Fruit fly (Drosophila melanogaster): ENCODE measurements around the gene CG17197.

CG17197 gene

dm6 chr3R:25762005-25762764, 13.0 kb downstream of the CG17197 start:
- no peak for TF ChIP-seq Dif (GFP tag; optimal IDR thresholded peaks at IDR 0.05; ENCODE audit: partially characterized antibody)

dm6 chr3R:25760190-25760589, 15.0 kb downstream of the CG17197 start:
- TF ChIP-seq foxo (GFP tag; optimal IDR thresholded peaks at IDR 0.05) (no peak), Vsx2 (GFP tag; optimal IDR thresholded peaks at IDR 0.05; ENCODE audit: partially characterized antibody) (peak; percentile 15), usp (GFP tag; optimal IDR thresholded peaks at IDR 0.05) (no peak), Myc (optimal IDR thresholded peaks at IDR 0.05) (no peak), Dif (GFP tag; optimal IDR thresholded peaks at IDR 0.05; ENCODE audit: partially characterized antibody) (peak; percentile 40), OdsH (GFP tag; optimal IDR thresholded peaks at IDR 0.05) (no peak), CrebA (GFP tag; optimal IDR thresholded peaks at IDR 0.05; ENCODE audit: borderline replicate concordance) (peak; percentile 56), GATAd (GFP tag; optimal IDR thresholded peaks at IDR 0.05) (peak; percentile 59), CG32264 (GFP tag; optimal IDR thresholded peaks at IDR 0.05) (peak; percentile 57), tai (GFP tag; optimal IDR thresholded peaks at IDR 0.05) (no peak), Hr83 (GFP tag; optimal IDR thresholded peaks at IDR 0.05; ENCODE audit: poor library complexity, severe bottlenecking) (peak; percentile 55), Jra (GFP tag; optimal IDR thresholded peaks at IDR 0.05) (peak; percentile 26), N (GFP tag; optimal IDR thresholded peaks at IDR 0.05) (no peak), dl (GFP tag; optimal IDR thresholded peaks at IDR 0.05; ENCODE audit: insufficient read depth in 1 of 2, partially characterized antibody in 2 of 2) (peak; percentile 2 to 9), sage (GFP tag; optimal IDR thresholded peaks at IDR 0.05) (no peak), CG9705 (GFP tag; optimal IDR thresholded peaks at IDR 0.05) (no peak), woc (GFP tag; optimal IDR thresholded peaks at IDR 0.05) (no peak), h (GFP tag; optimal IDR thresholded peaks at IDR 0.05) (peak; percentile 21), Rel (GFP tag; optimal IDR thresholded peaks at IDR 0.05) (peak; percentile 9), Rel (tag; optimal IDR thresholded peaks at IDR 0.05) (no peak), brk (GFP tag; optimal IDR thresholded peaks at IDR 0.05) (no peak), psq (GFP tag; optimal IDR thresholded peaks at IDR 0.05) (no peak), fru (GFP tag; optimal IDR thresholded peaks at IDR 0.05) (no peak), sv (GFP tag; optimal IDR thresholded peaks at IDR 0.05) (no peak), br (GFP tag; optimal IDR thresholded peaks at IDR 0.05) (no peak), rgr (GFP tag; optimal IDR thresholded peaks at IDR 0.05) (peak; percentile 49), dmrt93B (GFP tag; optimal IDR thresholded peaks at IDR 0.05) (no peak), Mio (GFP tag; optimal IDR thresholded peaks at IDR 0.05) (no peak), pan (optimal IDR thresholded peaks at IDR 0.05) (no peak), Abd-B (GFP tag; optimal IDR thresholded peaks at IDR 0.05) (no peak), jim (GFP tag; optimal IDR thresholded peaks at IDR 0.05) (peak; percentile 78), lola (GFP tag; optimal IDR thresholded peaks at IDR 0.05) (no peak), Dfd (GFP tag; optimal IDR thresholded peaks at IDR 0.05) (no peak), HLH106 (tag; optimal IDR thresholded peaks at IDR 0.05) (no peak), Hnf4 (GFP tag; optimal IDR thresholded peaks at IDR 0.05) (peak; percentile 47), ey (GFP tag; optimal IDR thresholded peaks at IDR 0.05) (peak; percentile 5), Hr78 (GFP tag; optimal IDR thresholded peaks at IDR 0.05) (no peak), dsf (GFP tag; optimal IDR thresholded peaks at IDR 0.05; ENCODE audit: borderline replicate concordance) (no peak), Sp1 (GFP tag; optimal IDR thresholded peaks at IDR 0.05) (peak; percentile 1)

- TF ChIP-seq CG9705 (GFP tag; optimal IDR thresholded peaks at IDR 0.05) (no peak), Sp1 (GFP tag; optimal IDR thresholded peaks at IDR 0.05) (peak; percentile 56)
These were observed 15.7 kb downstream of the CG17197 start for dm6 chr3R:25759430-25759829.

All from whole organism, wandering third instar larva.